Worm (Caenorhabditis elegans): ENCODE results near the gene lipl-1.

- TF ChIP-seq cog-1 (tag; optimal IDR thresholded peaks at IDR 0.05): no peak
- TF ChIP-seq ref-1 (GFP tag; conservative IDR thresholded peaks at IDR 0.05): no peak
- no peak for TF ChIP-seq flt-1 (GFP tag; IDR thresholded peaks at IDR 0.05)
- no peak for TF ChIP-seq klf-2 (GFP tag; conservative IDR thresholded peaks at IDR 0.05)
- no peak for TF ChIP-seq T22C8.4 (GFP tag; IDR thresholded peaks at IDR 0.05)
Measured at ce11 chrV:12871753-12872152, 48.0 kb upstream of the lipl-1 start, which contains the start of gene bus-19.
